Fruit fly (Drosophila melanogaster) whole organism, pupa: ENCODE measurements around the gene Ice2.
A peak's percentile ranks its signal among the peaks of the same experiment; 100 is the strongest.

Experiments
- CG10348 ChIP-seq: fragments of 200-800 bp; sonication (Bioruptor generic); IDR thresholded peaks from 2 replicates; pipeline ENCODE4 v1.3.6; 2022; ENCODE audit warnings: missing biosample characterization, missing genetic modification characterization
- CG12605 ChIP-seq: fragments of 200-800 bp; sonication (Bioruptor generic); IDR thresholded peaks from 2 replicates; pipeline ENCODE4 v1.3.6; 2022; ENCODE audit warnings: missing biosample characterization, missing genetic modification characterization
- CG13204 ChIP-seq: fragments of 200-800 bp; sonication (Bioruptor generic); optimal IDR thresholded peaks from 2 replicates; lab custom pipeline; 2018; ENCODE audit warnings: missing biosample characterization, mild to moderate bottlenecking, missing genetic modification characterization, moderate library complexity
- CG14655 ChIP-seq: fragments of 200-800 bp; sonication (Bioruptor generic); optimal IDR thresholded peaks from 3 replicates; lab custom pipeline; 2017; ENCODE audit warnings: mild to moderate bottlenecking, missing biosample characterization, missing genetic modification reagents, missing genetic modification characterization
- CG15710 ChIP-seq: fragments of 200-800 bp; sonication (Bioruptor generic); optimal IDR thresholded peaks from 2 replicates; lab custom pipeline; 2018; ENCODE audit warnings: missing biosample characterization, mild to moderate bottlenecking, missing genetic modification characterization, moderate library complexity
- CG17806 ChIP-seq: fragments of 200-800 bp; sonication (Bioruptor generic); optimal IDR thresholded peaks from 2 replicates; lab custom pipeline; 2018; ENCODE audit warnings: missing biosample characterization, mild to moderate bottlenecking, missing genetic modification characterization, moderate library complexity
- CG32121 ChIP-seq: fragments of 200-800 bp; sonication (Bioruptor generic); IDR thresholded peaks from 2 replicates; pipeline ENCODE4 v1.3.6; 2022; ENCODE audit warnings: missing biosample characterization, missing genetic modification characterization
- CG34367 ChIP-seq: fragments of 200-800 bp; sonication (Bioruptor generic); optimal IDR thresholded peaks from 2 replicates; lab custom pipeline; 2018; ENCODE audit warnings: missing biosample characterization, mild to moderate bottlenecking, missing genetic modification characterization
- CG4496 ChIP-seq: fragments of 200-800 bp; sonication (Bioruptor generic); IDR thresholded peaks from 3 replicates; pipeline ENCODE4 v1.3.6; 2022; ENCODE audit warnings: missing biosample characterization, missing genetic modification characterization
- CG8159 ChIP-seq: fragments of 200-800 bp; sonication (Bioruptor generic); optimal IDR thresholded peaks from 3 replicates; lab custom pipeline; 2018; ENCODE audit warnings: missing biosample characterization, mild to moderate bottlenecking, missing genetic modification characterization, moderate library complexity
- CG8301 ChIP-seq: fragments of 200-800 bp; sonication (Bioruptor generic); optimal IDR thresholded peaks from 2 replicates; lab custom pipeline; 2018; ENCODE audit warnings: missing biosample characterization, mild to moderate bottlenecking, missing genetic modification characterization
- CG9948 ChIP-seq: fragments of 200-800 bp; sonication (Bioruptor generic); optimal IDR thresholded peaks from 2 replicates; lab custom pipeline; 2018; ENCODE audit warnings: missing biosample characterization, mild to moderate bottlenecking, missing genetic modification characterization, moderate library complexity
- D1 ChIP-seq: fragments of 200-800 bp; sonication (Bioruptor generic); optimal IDR thresholded peaks from 2 replicates; lab custom pipeline; 2018; ENCODE audit warnings: missing biosample characterization, mild to moderate bottlenecking, missing genetic modification characterization, moderate library complexity
- EcR ChIP-seq: fragments of 200-800 bp; sonication (Bioruptor generic); optimal IDR thresholded peaks from 3 replicates; lab custom pipeline; 2019; ENCODE audit warnings: missing biosample characterization, missing genetic modification characterization, mild to moderate bottlenecking, moderate library complexity, missing genetic modification reagents
- Ets98B ChIP-seq: fragments of 200-800 bp; sonication (Bioruptor generic); IDR thresholded peaks from 2 replicates; pipeline ENCODE4 v1.3.6; 2022; ENCODE audit warnings: missing biosample characterization, missing genetic modification characterization
- Pif1A ChIP-seq: fragments of 200-800 bp; sonication (Bioruptor generic); optimal IDR thresholded peaks from 3 replicates; lab custom pipeline; 2016; ENCODE audit warnings: missing biosample characterization, missing genetic modification characterization
- Pif1B ChIP-seq: fragments of 200-800 bp; sonication (Bioruptor generic); optimal IDR thresholded peaks from 3 replicates; lab custom pipeline; 2016; ENCODE audit warnings: missing biosample characterization, missing genetic modification characterization
- Snoo ChIP-seq: fragments of 200-800 bp; sonication (Bioruptor generic); optimal IDR thresholded peaks from 3 replicates; lab custom pipeline; 2017; ENCODE audit warnings: missing biosample characterization, mild to moderate bottlenecking, missing genetic modification characterization, inconsistent platforms
- fd96Ca ChIP-seq: fragments of 200-800 bp; sonication (Bioruptor generic); IDR thresholded peaks from 3 replicates; pipeline ENCODE4 v1.3.6; 2022; ENCODE audit warnings: missing biosample characterization, missing genetic modification characterization
- gl ChIP-seq: fragments of 200-800 bp; sonication (Bioruptor generic); optimal IDR thresholded peaks from 2 replicates; lab custom pipeline; 2018; ENCODE audit warnings: missing biosample characterization, mild to moderate bottlenecking, missing genetic modification characterization
- rn ChIP-seq: fragments of 200-800 bp; sonication (Bioruptor generic); IDR thresholded peaks from 2 replicates; pipeline ENCODE4 v1.3.6; 2022; ENCODE audit warnings: missing biosample characterization, missing genetic modification characterization

Ice2 gene

dm6 chr3R:21140458-21140857 lies 10.4 kb downstream of the Ice2 start, which contains the start of gene SNF4Agamma:
Gene SNF4Agamma, plus strand, starts transcription at chr3R:21140739.
- no peak for TF ChIP-seq CG10348 (GFP tag; lab: Robert Waterston, UW)
- peak; percentile 34; the same call in 1 of the 2 replicates for TF ChIP-seq Ets98B (GFP tag; lab: Robert Waterston, UW)

- no peak for TF ChIP-seq Pif1A (GFP tag; lab: Kevin White, UChicago)
- no peak for TF ChIP-seq rn
- TF ChIP-seq Snoo (tag; lab: Kevin White, UChicago), result no peak
- no peak for TF ChIP-seq gl (tag; lab: Kevin White, UChicago)
- no peak for TF ChIP-seq Ets98B (GFP tag; lab: Robert Waterston, UW)
- no peak for TF ChIP-seq CG10348 (GFP tag; lab: Robert Waterston, UW)
- no peak for TF ChIP-seq CG8159 (tag; lab: Kevin White, UChicago)
- no peak for TF ChIP-seq CG8301 (tag; lab: Kevin White, UChicago)
- no peak for TF ChIP-seq Pif1B
- TF ChIP-seq CG32121, result no peak
- no peak for TF ChIP-seq D1 (tag; lab: Kevin White, UChicago)
- no peak for TF ChIP-seq CG34367
- TF ChIP-seq EcR, result no peak
Measured at dm6 chr3R:21141341-21141740, 11.3 kb downstream of the Ice2 start.

- TF ChIP-seq Pif1B (no peak), gl (tag; lab: Kevin White, UChicago) (no peak), Ets98B (GFP tag; lab: Robert Waterston, UW) (0 out of 2 replicates have a peak, but pooled peaks have one; percentile 19), CG32121 (0 out of 2 replicates have a peak, but pooled peaks have one; percentile 15), EcR (peak; percentile 8)
Measured at dm6 chr3R:21150090-21150489, 20.1 kb downstream of the Ice2 start.

dm6 chr3R:21151090-21151870 lies 21.3 kb downstream of the Ice2 start:
- TF ChIP-seq rn, result no peak
- peak; percentile 58 for TF ChIP-seq CG4496 (GFP tag; lab: Robert Waterston, UW)
- no peak for TF ChIP-seq CG14655 (GFP tag; lab: Kevin White, UChicago)
- TF ChIP-seq CG9948 (tag; lab: Kevin White, UChicago), result peak; percentile 20
- peak; percentile 75 for TF ChIP-seq CG32121
- TF ChIP-seq CG8159 (tag; lab: Kevin White, UChicago), result no peak
- peak; percentile 31; the same call in 1 of the 2 replicates for TF ChIP-seq Ets98B (GFP tag; lab: Robert Waterston, UW)
- TF ChIP-seq CG15710, result no peak
- no peak for TF ChIP-seq fd96Ca (GFP tag; lab: Robert Waterston, UW)
- TF ChIP-seq EcR, result no peak
- no peak for TF ChIP-seq CG17806 (tag; lab: Kevin White, UChicago)
- TF ChIP-seq CG13204 (GFP tag; lab: Kevin White, UChicago), result no peak
- TF ChIP-seq gl (tag; lab: Kevin White, UChicago), result no peak
- no peak for TF ChIP-seq Pif1A (GFP tag; lab: Kevin White, UChicago)
- TF ChIP-seq D1 (tag; lab: Kevin White, UChicago), result no peak
- TF ChIP-seq Pif1B, result no peak
- no peak for TF ChIP-seq CG10348 (GFP tag; lab: Robert Waterston, UW)
- TF ChIP-seq CG12605 (GFP tag; lab: Robert Waterston, UW), result 0 out of 2 replicates have a peak, but pooled peaks have one; percentile 28
- TF ChIP-seq Snoo (tag; lab: Kevin White, UChicago), result no peak
- TF ChIP-seq CG34367, result no peak
- TF ChIP-seq CG8301 (tag; lab: Kevin White, UChicago), result no peak

dm6 chr3R:21152856-21153278 lies 22.9 kb downstream of the Ice2 start:
- TF ChIP-seq CG8301 (tag; lab: Kevin White, UChicago) (peak; percentile 84), CG8159 (tag; lab: Kevin White, UChicago) (peak; percentile 74), Pif1B (peak; percentile 54), D1 (tag; lab: Kevin White, UChicago) (no peak), EcR (peak; percentile 58), CG14655 (GFP tag; lab: Kevin White, UChicago) (peak; percentile 87), CG17806 (tag; lab: Kevin White, UChicago) (peak; percentile 70), CG15710 (peak; percentile 71), gl (tag; lab: Kevin White, UChicago) (peak; percentile 92), Snoo (tag; lab: Kevin White, UChicago) (peak; percentile 89), CG10348 (GFP tag; lab: Robert Waterston, UW) (no peak), CG12605 (GFP tag; lab: Robert Waterston, UW) (peak; percentile 95), CG32121 (peak; percentile 74; the same call in 1 of the 2 replicates), CG4496 (GFP tag; lab: Robert Waterston, UW) (peak; percentile 94), CG34367 (peak; percentile 75), Pif1A (GFP tag; lab: Kevin White, UChicago) (peak; percentile 91), Ets98B (GFP tag; lab: Robert Waterston, UW) (peak; percentile 97), rn (peak; percentile 63; the same call in 1 of the 2 replicates), CG13204 (GFP tag; lab: Kevin White, UChicago) (peak; percentile 90), fd96Ca (GFP tag; lab: Robert Waterston, UW) (peak; percentile 83; the same call in 2 of the 3 replicates), CG9948 (tag; lab: Kevin White, UChicago) (peak; percentile 54)

- no peak for TF ChIP-seq CG13204 (GFP tag; lab: Kevin White, UChicago)
- TF ChIP-seq fd96Ca (GFP tag; lab: Robert Waterston, UW), result peak; percentile 33; the same call in 1 of the 3 replicates
- no peak for TF ChIP-seq CG17806 (tag; lab: Kevin White, UChicago)
- TF ChIP-seq CG15710, result no peak
- no peak for TF ChIP-seq gl (tag; lab: Kevin White, UChicago)
- peak; percentile 51; the same call in 1 of the 3 replicates for TF ChIP-seq CG4496 (GFP tag; lab: Robert Waterston, UW)
- TF ChIP-seq CG34367, result no peak
- no peak for TF ChIP-seq CG9948 (tag; lab: Kevin White, UChicago)
- TF ChIP-seq, all 21 proteins: peak for 2
Measured at dm6 chr3R:21154130-21154529, 24.1 kb downstream of the Ice2 start.
